Fruit fly (Drosophila melanogaster) whole organism, embryonic: Measurements from ENCODE around the gene CG45002.

Experiments
- Adf1 ChIP-seq: fragments of 200-800 bp; sonication (Bioruptor generic); IDR thresholded peaks from 2 replicates; pipeline ENCODE4 v1.3.6; 2022; ENCODE audit warnings: missing biosample characterization, missing genetic modification characterization
- Asciz ChIP-seq: fragments of 200-800 bp; sonication (Bioruptor generic); optimal IDR thresholded peaks from 2 replicates; lab custom pipeline; 2017; ENCODE audit warnings: missing biosample characterization, mild to moderate bottlenecking, missing genetic modification characterization, missing genetic modification reagents
- B-H1 ChIP-seq: fragments of 200-800 bp; sonication (Bioruptor generic); IDR thresholded peaks from 3 replicates; pipeline ENCODE4 v1.3.6; 2022; ENCODE audit warnings: missing biosample characterization, missing genetic modification characterization
- CG10209 ChIP-seq: fragments of 200-800 bp; sonication (Bioruptor generic); optimal IDR thresholded peaks from 3 replicates; lab custom pipeline; 2017; ENCODE audit warnings: missing biosample characterization, mild to moderate bottlenecking, missing genetic modification characterization, missing genetic modification reagents
- CG1024 ChIP-seq: fragments of 200-800 bp; sonication (Bioruptor generic); IDR thresholded peaks from 2 replicates; pipeline ENCODE4 v1.3.6; 2022; ENCODE audit warnings: missing biosample characterization, missing genetic modification characterization
- CG10431 ChIP-seq: fragments of 200-800 bp; sonication (Bioruptor generic); optimal IDR thresholded peaks from 3 replicates; lab custom pipeline; 2018; ENCODE audit warnings: missing biosample characterization, mild to moderate bottlenecking, missing genetic modification characterization
- CG11696 ChIP-seq: fragments of 200-800 bp; sonication (Bioruptor generic); IDR thresholded peaks from 2 replicates; pipeline ENCODE4 v1.3.6; 2022; ENCODE audit warnings: missing biosample characterization, missing genetic modification characterization
- CG12155 ChIP-seq: fragments of 200-800 bp; sonication (Bioruptor generic); optimal IDR thresholded peaks from 3 replicates; lab custom pipeline; 2016; ENCODE audit warnings: missing biosample characterization, missing genetic modification characterization
- CG12236 ChIP-seq: fragments of 200-800 bp; sonication (Bioruptor generic); optimal IDR thresholded peaks from 2 replicates; lab custom pipeline; 2016; ENCODE audit warnings: missing biosample characterization, missing genetic modification characterization
- CG12659 ChIP-seq: fragments of 200-800 bp; sonication (Bioruptor generic); optimal IDR thresholded peaks from 3 replicates; lab custom pipeline; 2017; ENCODE audit warnings: mild to moderate bottlenecking, missing biosample characterization, missing genetic modification reagents, missing genetic modification characterization
- CG15696 ChIP-seq: fragments of 200-800 bp; sonication (Bioruptor generic); optimal IDR thresholded peaks from 2 replicates; lab custom pipeline; 2019; ENCODE audit warnings: missing biosample characterization, mild to moderate bottlenecking, missing genetic modification characterization, moderate library complexity
- CG18599 ChIP-seq: fragments of 200-800 bp; sonication (Bioruptor generic); optimal IDR thresholded peaks from 3 replicates; lab custom pipeline; 2017; ENCODE audit warnings: missing biosample characterization, missing genetic modification characterization, mild to moderate bottlenecking, moderate library complexity, missing genetic modification reagents
- CG31365 ChIP-seq: fragments of 200-800 bp; sonication (Bioruptor generic); optimal IDR thresholded peaks from 2 replicates; lab custom pipeline; 2018; ENCODE audit warnings: missing biosample characterization, mild to moderate bottlenecking, missing genetic modification characterization
- CG31441 ChIP-seq: fragments of 200-800 bp; sonication (Bioruptor generic); IDR thresholded peaks from 2 replicates; pipeline ENCODE4 v1.3.6; 2022; ENCODE audit warnings: missing biosample characterization, missing genetic modification characterization
- CG32772 ChIP-seq: fragments of 200-800 bp; sonication (Bioruptor generic); IDR thresholded peaks from 2 replicates; pipeline ENCODE4 v1.3.6; 2022; ENCODE audit warnings: missing biosample characterization, missing genetic modification characterization
- CG6765 ChIP-seq: fragments of 200-800 bp; sonication (Bioruptor generic); optimal IDR thresholded peaks from 3 replicates; lab custom pipeline; 2017; ENCODE audit warnings: missing biosample characterization, mild to moderate bottlenecking, missing genetic modification characterization
- CG9727 ChIP-seq: fragments of 200-800 bp; sonication (Bioruptor generic); optimal IDR thresholded peaks from 3 replicates; lab custom pipeline; 2017; ENCODE audit warnings: missing biosample characterization, mild to moderate bottlenecking, missing genetic modification characterization
- CkIIα-i1 ChIP-seq: fragments of 200-800 bp; sonication (Bioruptor generic); IDR thresholded peaks from 2 replicates; pipeline ENCODE4 v1.3.6; 2022; ENCODE audit warnings: missing biosample characterization, missing genetic modification characterization
- D ChIP-seq, 2 experiments: fragments of 200-800 bp in 1 of 2; fragments of >200 bp in 1 of 2; sonication (Bioruptor generic) in 1 of 2; optimal IDR thresholded peaks; 2 replicates in 1 of 2; 3 replicates in 1 of 2; lab custom pipeline; 2017; ENCODE audit warnings: mild to moderate bottlenecking in 1 of 2, missing biosample characterization in 1 of 2, missing genetic modification characterization in 1 of 2, missing genetic modification reagents in 1 of 2
- Dad ChIP-seq: fragments of 200-800 bp; sonication (Bioruptor generic); optimal IDR thresholded peaks from 3 replicates; lab custom pipeline; 2016; ENCODE audit warnings: missing biosample characterization, missing genetic modification characterization
- E2f2 ChIP-seq: fragments of 200-800 bp; sonication (Bioruptor generic); IDR thresholded peaks from 2 replicates; pipeline ENCODE4 v1.3.6; 2022; ENCODE audit warnings: missing biosample characterization, missing genetic modification characterization
- Eip74EF ChIP-seq, 2 experiments: fragments of 200-800 bp in 1 of 2; fragments of >200 bp in 1 of 2; sonication (Bioruptor generic) in 1 of 2; optimal IDR thresholded peaks; 2 replicates each; lab custom pipeline; 2017 to 2019; ENCODE audit warnings: missing biosample characterization in 2 of 2, missing genetic modification characterization in 2 of 2, mild to moderate bottlenecking in 1 of 2, moderate library complexity in 1 of 2
- Ets65A ChIP-seq: fragments of 200-800 bp; sonication (Bioruptor generic); peaks from one replicate; lab custom pipeline; 2016; ENCODE audit warnings: missing biosample characterization, missing genetic modification characterization
- Hsf ChIP-seq: fragments of 200-800 bp; sonication (Bioruptor generic); optimal IDR thresholded peaks from 3 replicates; lab custom pipeline; 2016; ENCODE audit warnings: missing biosample characterization, missing genetic modification characterization
- Lim3 ChIP-seq: fragments of 200-800 bp; sonication (Bioruptor generic); IDR thresholded peaks from 2 replicates; pipeline ENCODE4 v1.3.6; 2022; ENCODE audit warnings: missing biosample characterization, missing genetic modification characterization
- Nf-YB ChIP-seq: fragments of 200-800 bp; sonication (Bioruptor generic); optimal IDR thresholded peaks from 3 replicates; lab custom pipeline; 2019; ENCODE audit warnings: missing biosample characterization, mild to moderate bottlenecking, missing genetic modification characterization, moderate library complexity
- ap ChIP-seq: fragments of 200-800 bp; sonication (Bioruptor generic); IDR thresholded peaks from 2 replicates; pipeline ENCODE4 v1.3.6; 2022; ENCODE audit warnings: missing biosample characterization, missing genetic modification characterization
- ash1 ChIP-seq: fragments of 200-800 bp; sonication (Bioruptor generic); optimal IDR thresholded peaks from 2 replicates; lab custom pipeline; 2018; ENCODE audit warnings: missing biosample characterization, mild to moderate bottlenecking, missing genetic modification characterization
- az2 ChIP-seq: fragments of 200-800 bp; sonication (Bioruptor generic); optimal IDR thresholded peaks from 3 replicates; lab custom pipeline; 2016; ENCODE audit warnings: missing biosample characterization, missing genetic modification characterization
- chinmo ChIP-seq: fragments of 200-800 bp; sonication (Bioruptor generic); IDR thresholded peaks from 4 replicates; pipeline ENCODE4 v1.3.6; 2022; ENCODE audit warnings: missing biosample characterization, missing genetic modification characterization; ENCODE audit not compliant: partially characterized antibody
- fd3F ChIP-seq: fragments of 200-800 bp; sonication (Bioruptor generic); optimal IDR thresholded peaks from 2 replicates; lab custom pipeline; 2018; ENCODE audit warnings: missing biosample characterization, mild to moderate bottlenecking, missing genetic modification characterization, moderate library complexity
- gsb ChIP-seq: fragments of 200-800 bp; sonication (Bioruptor generic); IDR thresholded peaks from 2 replicates; pipeline ENCODE4 v1.3.6; 2022; ENCODE audit warnings: missing biosample characterization, missing genetic modification characterization
- gsb-n ChIP-seq: fragments of 200-800 bp; sonication (Bioruptor generic); optimal IDR thresholded peaks from 3 replicates; lab custom pipeline; 2018; ENCODE audit warnings: missing biosample characterization, mild to moderate bottlenecking, missing genetic modification characterization
- ham ChIP-seq: fragments of 200-800 bp; sonication (Bioruptor generic); IDR thresholded peaks from 2 replicates; pipeline ENCODE4 v1.3.6; 2022; ENCODE audit warnings: missing biosample characterization, missing genetic modification characterization
- kni ChIP-seq: fragments of 200-800 bp; sonication (Bioruptor generic); optimal IDR thresholded peaks from 3 replicates; lab custom pipeline; 2017; ENCODE audit warnings: mild to moderate bottlenecking, missing biosample characterization, missing genetic modification reagents, missing genetic modification characterization
- knrl ChIP-seq: fragments of 200-800 bp; sonication (Bioruptor generic); IDR thresholded peaks from 3 replicates; pipeline ENCODE4 v1.3.6; 2022; ENCODE audit warnings: missing biosample characterization, missing genetic modification characterization; ENCODE audit not compliant: partially characterized antibody
- mam ChIP-seq: fragments of 200-800 bp; sonication (Bioruptor generic); optimal IDR thresholded peaks from 3 replicates; lab custom pipeline; 2016; ENCODE audit warnings: missing biosample characterization, missing genetic modification characterization
- otp ChIP-seq: fragments of 200-800 bp; sonication (Bioruptor generic); IDR thresholded peaks from 3 replicates; pipeline ENCODE4, ENCODE4 v1.3.6; 2022; ENCODE audit warnings: missing biosample characterization, missing genetic modification characterization
- p53 ChIP-seq: fragments of 200-800 bp; sonication (Bioruptor generic); optimal IDR thresholded peaks from 2 replicates; lab custom pipeline; 2016; ENCODE audit warnings: missing biosample characterization, missing genetic modification characterization
- pum ChIP-seq: fragments of 200-800 bp; sonication (Bioruptor generic); optimal IDR thresholded peaks from 2 replicates; lab custom pipeline; 2016; ENCODE audit warnings: missing biosample characterization, missing genetic modification characterization
- scrt ChIP-seq: fragments of 200-800 bp; sonication (Bioruptor generic); optimal IDR thresholded peaks from 2 replicates; lab custom pipeline; 2018; ENCODE audit warnings: missing biosample characterization, mild to moderate bottlenecking, missing genetic modification characterization, moderate library complexity
- sens-2 ChIP-seq: fragments of 200-800 bp; sonication (Bioruptor generic); IDR thresholded peaks from 2 replicates; pipeline ENCODE4 v1.3.6; 2022; ENCODE audit warnings: missing biosample characterization, missing genetic modification characterization
- sima ChIP-seq: fragments of 200-800 bp; sonication (Bioruptor generic); optimal IDR thresholded peaks from 2 replicates; lab custom pipeline; 2016; ENCODE audit warnings: missing biosample characterization, missing genetic modification characterization
- sqz ChIP-seq: fragments of 200-800 bp; sonication (Bioruptor generic); optimal IDR thresholded peaks from 3 replicates; lab custom pipeline; 2018; ENCODE audit warnings: missing biosample characterization, mild to moderate bottlenecking, missing genetic modification characterization
- trem ChIP-seq: fragments of 200-800 bp; optimal IDR thresholded peaks from 3 replicates; lab custom pipeline; 2019; ENCODE audit warnings: missing biosample characterization, mild to moderate bottlenecking, missing genetic modification characterization, moderate library complexity
- tup ChIP-seq: fragments of 200-800 bp; sonication (Bioruptor generic); optimal IDR thresholded peaks from 2 replicates; lab custom pipeline; 2016; ENCODE audit warnings: missing biosample characterization, mild to moderate bottlenecking, missing genetic modification characterization, moderate library complexity
- tx ChIP-seq: fragments of 200-800 bp; sonication (Bioruptor generic); optimal IDR thresholded peaks from 2 replicates; lab custom pipeline; 2016; ENCODE audit warnings: missing biosample characterization, missing genetic modification characterization
- z ChIP-seq: fragments of 200-800 bp; sonication (Bioruptor generic); IDR thresholded peaks from 3 replicates; pipeline ENCODE4 v1.3.6; 2022; ENCODE audit warnings: missing biosample characterization, missing genetic modification characterization

The CG45002 gene

dm6 chrX:17091062-17091904 is 24.8 kb upstream of the CG45002 start, which contains the start of the genes CG16700 and CG4991 (continued):
- 0 out of 2 replicates have a peak, but pooled peaks have one; percentile 31 for TF ChIP-seq CG11696
- no peak for TF ChIP-seq p53 (GFP tag; lab: Kevin White, UChicago)
- TF ChIP-seq kni (GFP tag; lab: Kevin White, UChicago), result no peak
- TF ChIP-seq scrt (GFP tag; lab: Kevin White, UChicago), result peak; percentile 61
- TF ChIP-seq ap, result no peak
- peak; percentile 78 for TF ChIP-seq CG15696 (tag; lab: Kevin White, UChicago)
- TF ChIP-seq gsb-n (tag; lab: Kevin White, UChicago), result peak; percentile 75
- TF ChIP-seq B-H1 (GFP tag; lab: Robert Waterston, UW), result peak; percentile 47; the same call in 2 of the 3 replicates
- TF ChIP-seq CG10209 (GFP tag; lab: Kevin White, UChicago), result peak; percentile 80
- TF ChIP-seq sima (GFP tag; lab: Kevin White, UChicago), result no peak
- peak; percentile 76 for TF ChIP-seq az2
- TF ChIP-seq CG12155 (GFP tag; lab: Kevin White, UChicago), result peak; percentile 66
- no peak for TF ChIP-seq Dad (GFP tag; lab: Kevin White, UChicago)
- no peak for TF ChIP-seq pum (GFP tag; lab: Kevin White, UChicago)
- TF ChIP-seq Nf-YB, result peak; percentile 72
- no peak for TF ChIP-seq CkIIα-i1 (GFP tag; lab: Robert Waterston, UW)
- peak; percentile 65 for TF ChIP-seq CG32772 (GFP tag; lab: Robert Waterston, UW)
- no peak for TF ChIP-seq CG1024 (GFP tag; lab: Robert Waterston, UW)
- TF ChIP-seq CG6765 (GFP tag; lab: Kevin White, UChicago), result peak; percentile 65
- TF ChIP-seq CG9727, result peak; percentile 94
- no peak for TF ChIP-seq Adf1 (GFP tag; lab: Robert Waterston, UW)
- no peak for TF ChIP-seq z (GFP tag; lab: Robert Waterston, UW)
- peak; percentile 61 for TF ChIP-seq Hsf
- no peak for TF ChIP-seq ham (GFP tag; lab: Robert Waterston, UW)
- TF ChIP-seq E2f2, result peak; percentile 19; the same call in 1 of the 2 replicates
- no peak for TF ChIP-seq CG12236 (GFP tag; lab: Kevin White, UChicago)
- peak; percentile 87 for TF ChIP-seq CG12659 (GFP tag; lab: Kevin White, UChicago)
- TF ChIP-seq mam (GFP tag; lab: Kevin White, UChicago), result peak; percentile 44
- no peak for TF ChIP-seq tx (GFP tag; lab: Kevin White, UChicago)
- TF ChIP-seq Eip74EF (GFP tag; optimal IDR thresholded peaks at IDR 0.05; lab: Kevin White, UChicago), result peak in 1 of 2 experiments; percentile 84
- no peak for TF ChIP-seq ash1 (GFP tag; lab: Kevin White, UChicago)
- no peak for TF ChIP-seq Ets65A
- peak; percentile 34; the same call in 1 of the 3 replicates for TF ChIP-seq otp (GFP tag; lab: Robert Waterston, UW)
- TF ChIP-seq fd3F (GFP tag; lab: Kevin White, UChicago), result peak; percentile 61
- no peak for TF ChIP-seq CG31365 (tag; lab: Kevin White, UChicago)
- TF ChIP-seq tup (GFP tag; lab: Kevin White, UChicago), result no peak
- TF ChIP-seq D (optimal IDR thresholded peaks at IDR 0.05; lab: Kevin White, UChicago), result no peak
- peak; percentile 75 for TF ChIP-seq D (GFP tag; optimal IDR thresholded peaks at IDR 0.05; lab: Kevin White, UChicago)
- TF ChIP-seq CG10431 (GFP tag; lab: Kevin White, UChicago), result no peak
- peak; percentile 78 for TF ChIP-seq CG18599
- no peak for TF ChIP-seq knrl
- 0 out of 4 replicates have a peak, but pooled peaks have one; percentile 43 for TF ChIP-seq chinmo
- TF ChIP-seq Lim3, result no peak
- TF ChIP-seq sqz (GFP tag; lab: Kevin White, UChicago), result peak; percentile 64
- peak; percentile 91 for TF ChIP-seq CG31441 (GFP tag; lab: Robert Waterston, UW)
- 0 out of 2 replicates have a peak, but pooled peaks have one; percentile 42 for TF ChIP-seq gsb (GFP tag; lab: Robert Waterston, UW)
- TF ChIP-seq sens-2 (GFP tag; lab: Robert Waterston, UW), result peak; percentile 42; the same call in 1 of the 2 replicates
- TF ChIP-seq Asciz, result peak; percentile 70
- TF ChIP-seq trem (tag; lab: Kevin White, UChicago), result peak; percentile 39
